Fruit fly (Drosophila melanogaster) whole organism, embryonic: Measurements from ENCODE around the gene Hf.

Experiments used
- Awh ChIP-seq: fragments of 200-800 bp; sonication (Bioruptor generic); IDR thresholded peaks from 2 replicates; pipeline ENCODE4, ENCODE4 v1.3.6; 2022; ENCODE audit warnings: missing biosample characterization, missing genetic modification characterization
- B-H1 ChIP-seq: fragments of 200-800 bp; sonication (Bioruptor generic); IDR thresholded peaks from 3 replicates; pipeline ENCODE4 v1.3.6; 2022; ENCODE audit warnings: missing biosample characterization, missing genetic modification characterization
- CG12942 ChIP-seq: fragments of 200-800 bp; sonication (Bioruptor generic); optimal IDR thresholded peaks from 3 replicates; lab custom pipeline; 2016; ENCODE audit warnings: missing biosample characterization, missing genetic modification characterization
- CG34422 ChIP-seq: fragments of 200-800 bp; sonication (Bioruptor generic); IDR thresholded peaks from 3 replicates; pipeline ENCODE4 v1.3.6; 2022; ENCODE audit warnings: missing biosample characterization, missing genetic modification characterization
- CG42726 ChIP-seq: fragments of 200-800 bp; sonication (Bioruptor generic); IDR thresholded peaks from 2 replicates; pipeline ENCODE4 v1.3.6; 2022; ENCODE audit warnings: missing biosample characterization, missing genetic modification characterization; ENCODE audit not compliant: partially characterized antibody
- CG6854 ChIP-seq: fragments of 200-800 bp; sonication (Bioruptor generic); optimal IDR thresholded peaks from 3 replicates; lab custom pipeline; 2017; ENCODE audit warnings: missing biosample characterization, mild to moderate bottlenecking, missing genetic modification characterization
- CG9876 ChIP-seq: fragments of 200-800 bp; sonication (Bioruptor generic); optimal IDR thresholded peaks from 2 replicates; lab custom pipeline; 2016; ENCODE audit warnings: missing biosample characterization, missing genetic modification characterization
- ash1 ChIP-seq: fragments of 200-800 bp; sonication (Bioruptor generic); optimal IDR thresholded peaks from 2 replicates; lab custom pipeline; 2018; ENCODE audit warnings: missing biosample characterization, mild to moderate bottlenecking, missing genetic modification characterization
- chinmo ChIP-seq: fragments of 200-800 bp; sonication (Bioruptor generic); IDR thresholded peaks from 4 replicates; pipeline ENCODE4 v1.3.6; 2022; ENCODE audit warnings: missing biosample characterization, missing genetic modification characterization; ENCODE audit not compliant: partially characterized antibody
- corto ChIP-seq: fragments of 200-800 bp; sonication (Bioruptor generic); optimal IDR thresholded peaks from 2 replicates; lab custom pipeline; 2016; ENCODE audit warnings: missing biosample characterization, mild to moderate bottlenecking, missing genetic modification characterization, moderate library complexity
- grn ChIP-seq: fragments of 200-800 bp; sonication (Bioruptor generic); optimal IDR thresholded peaks from 3 replicates; lab custom pipeline; 2017; ENCODE audit warnings: missing biosample characterization, missing genetic modification characterization

DNA sequence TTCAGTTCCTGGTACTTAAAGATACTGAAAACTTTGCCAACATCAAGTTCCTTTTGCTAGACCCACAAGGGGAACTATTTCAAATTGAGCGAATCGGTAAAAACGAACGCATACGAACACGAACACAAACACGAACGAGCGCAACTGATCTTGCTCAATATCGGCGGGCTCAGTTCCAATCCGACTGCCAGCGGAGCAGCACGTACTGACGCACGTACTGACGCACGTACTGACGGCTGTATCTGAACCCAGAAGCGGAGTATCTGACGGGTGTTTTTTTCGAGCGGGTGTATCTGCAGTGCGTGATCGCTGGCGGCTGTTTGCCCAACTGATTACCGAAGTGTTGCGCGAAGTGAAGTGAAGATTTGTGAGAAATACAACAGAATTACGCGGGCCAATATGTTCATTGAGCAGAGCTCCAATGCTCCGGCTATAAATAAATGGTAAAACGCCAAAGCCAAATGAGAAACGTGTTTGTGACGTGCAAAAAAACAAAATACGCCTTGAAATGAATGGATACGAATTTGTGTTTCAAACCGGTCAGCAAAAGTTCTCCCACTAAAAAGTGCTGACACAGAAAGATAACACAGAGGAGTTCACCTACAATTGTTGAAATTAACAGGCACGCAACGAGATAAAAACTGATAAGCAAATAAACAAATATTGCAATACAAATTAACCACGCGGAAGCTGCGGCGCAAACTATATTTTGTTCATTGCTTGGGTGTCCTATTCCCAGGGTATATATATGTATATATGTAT, 32.2 kb downstream of the Hf start:
- TF ChIP-seq CG42726 (GFP tag; lab: Robert Waterston, UW) (peak; percentile 81), Awh (GFP tag; lab: Robert Waterston, UW) (no peak), CG12942 (no peak), CG6854 (peak; percentile 40), CG34422 (GFP tag; lab: Robert Waterston, UW) (peak; percentile 70; the same call in 2 of the 3 replicates), corto (GFP tag; lab: Kevin White, UChicago) (no peak), CG9876 (GFP tag; lab: Kevin White, UChicago) (no peak), B-H1 (GFP tag; lab: Robert Waterston, UW) (no peak), grn (GFP tag; lab: Kevin White, UChicago) (peak; percentile 69), ash1 (GFP tag; lab: Kevin White, UChicago) (no peak), chinmo (GFP tag; lab: Robert Waterston, UW) (peak; percentile 97)
